Fruit fly (Drosophila melanogaster) whole organism, embryonic: Measurements from ENCODE around the gene CG9550.

Source experiments
- Atf-2 ChIP-seq: fragments of 200-800 bp; sonication (Bioruptor generic); optimal IDR thresholded peaks from 2 replicates; lab custom pipeline; 2016; ENCODE audit warnings: missing biosample characterization, missing genetic modification characterization
- Bdp1 ChIP-seq: fragments of 200-800 bp; sonication (Bioruptor generic); optimal IDR thresholded peaks from 3 replicates; lab custom pipeline; 2016; ENCODE audit warnings: missing biosample characterization, missing genetic modification characterization
- CG10267 ChIP-seq: fragments of 200-800 bp; sonication (Bioruptor generic); optimal IDR thresholded peaks from 2 replicates; lab custom pipeline; 2018; ENCODE audit warnings: missing biosample characterization, mild to moderate bottlenecking, missing genetic modification characterization, moderate library complexity
- CG1233 ChIP-seq: fragments of 200-800 bp; sonication (Bioruptor generic); optimal IDR thresholded peaks from 4 replicates; lab custom pipeline; 2018; ENCODE audit warnings: missing biosample characterization, mild to moderate bottlenecking, missing genetic modification characterization
- CG12391 ChIP-seq: fragments of 200-800 bp; sonication (Bioruptor generic); optimal IDR thresholded peaks from 3 replicates; lab custom pipeline; 2018; ENCODE audit warnings: missing biosample characterization, mild to moderate bottlenecking, missing genetic modification characterization, moderate library complexity
- CG13894 ChIP-seq: fragments of 200-800 bp; sonication (Bioruptor generic); optimal IDR thresholded peaks from 3 replicates; lab custom pipeline; 2018; ENCODE audit warnings: missing biosample characterization, mild to moderate bottlenecking, missing genetic modification characterization, moderate library complexity
- CG14710 ChIP-seq: fragments of 200-800 bp; sonication (Bioruptor generic); optimal IDR thresholded peaks from 3 replicates; lab custom pipeline; 2019; ENCODE audit warnings: missing biosample characterization, mild to moderate bottlenecking, missing genetic modification characterization, moderate library complexity
- CG15696 ChIP-seq: fragments of 200-800 bp; sonication (Bioruptor generic); optimal IDR thresholded peaks from 2 replicates; lab custom pipeline; 2019; ENCODE audit warnings: missing biosample characterization, mild to moderate bottlenecking, missing genetic modification characterization, moderate library complexity
- CG16813 ChIP-seq: fragments of 200-800 bp; sonication (Bioruptor generic); IDR thresholded peaks from 3 replicates; pipeline ENCODE4 v1.3.6; 2022; ENCODE audit warnings: missing biosample characterization, missing genetic modification characterization; ENCODE audit not compliant: partially characterized antibody
- CG17328 ChIP-seq: fragments of 200-800 bp; sonication (Bioruptor generic); IDR thresholded peaks from 2 replicates; pipeline ENCODE4 v1.3.6; 2022; ENCODE audit warnings: missing biosample characterization, missing genetic modification characterization
- CG17361 ChIP-seq: fragments of 200-800 bp; sonication (Bioruptor generic); IDR thresholded peaks from 3 replicates; pipeline ENCODE4 v1.3.6; 2022; ENCODE audit warnings: missing biosample characterization, missing genetic modification characterization
- CG17829 ChIP-seq: fragments of 200-800 bp; optimal IDR thresholded peaks from 2 replicates; lab custom pipeline; 2019; ENCODE audit warnings: missing biosample characterization, mild to moderate bottlenecking, missing genetic modification characterization, moderate library complexity
- CG2120 ChIP-seq: fragments of 200-800 bp; sonication (Bioruptor generic); optimal IDR thresholded peaks from 3 replicates; lab custom pipeline; 2016; ENCODE audit warnings: missing biosample characterization, missing genetic modification characterization
- CG2199 ChIP-seq: fragments of 200-800 bp; sonication (Bioruptor generic); IDR thresholded peaks from 3 replicates; pipeline ENCODE4 v1.3.6; 2022; ENCODE audit warnings: missing biosample characterization, missing genetic modification characterization
- CG2712 ChIP-seq: fragments of 200-800 bp; optimal IDR thresholded peaks from 3 replicates; lab custom pipeline; 2019; ENCODE audit warnings: missing biosample characterization, mild to moderate bottlenecking, missing genetic modification characterization, moderate library complexity
- CG3163 ChIP-seq: fragments of 200-800 bp; sonication (Bioruptor generic); optimal IDR thresholded peaks from 3 replicates; lab custom pipeline; 2016; ENCODE audit warnings: missing biosample characterization, missing genetic modification characterization
- CG32532 ChIP-seq: fragments of 200-800 bp; sonication (Bioruptor generic); IDR thresholded peaks from 2 replicates; pipeline ENCODE4 v1.3.6; 2022; ENCODE audit warnings: missing biosample characterization, missing genetic modification characterization
- CG33213 ChIP-seq: fragments of 200-800 bp; sonication (Bioruptor generic); optimal IDR thresholded peaks from 3 replicates; lab custom pipeline; 2016; ENCODE audit warnings: missing biosample characterization, missing genetic modification characterization
- CG34376 ChIP-seq: fragments of 200-800 bp; sonication (Bioruptor generic); optimal IDR thresholded peaks from 2 replicates; lab custom pipeline; 2018; ENCODE audit warnings: missing biosample characterization, mild to moderate bottlenecking, missing genetic modification characterization
- CG4854 ChIP-seq: fragments of 200-800 bp; sonication (Bioruptor generic); optimal IDR thresholded peaks from 2 replicates; lab custom pipeline; 2016; ENCODE audit warnings: missing biosample characterization, missing genetic modification characterization, inconsistent platforms
- CG9437 ChIP-seq: fragments of 200-800 bp; sonication (Bioruptor generic); optimal IDR thresholded peaks from 2 replicates; lab custom pipeline; 2018; ENCODE audit warnings: missing biosample characterization, mild to moderate bottlenecking, missing genetic modification characterization
- CoRest ChIP-seq: fragments of 200-800 bp; sonication (Bioruptor generic); optimal IDR thresholded peaks from 3 replicates; lab custom pipeline; 2018; ENCODE audit warnings: missing biosample characterization, mild to moderate bottlenecking, missing genetic modification characterization, moderate library complexity
- D19A ChIP-seq: fragments of 200-800 bp; optimal IDR thresholded peaks from 3 replicates; lab custom pipeline; 2019; ENCODE audit warnings: missing biosample characterization, mild to moderate bottlenecking, missing genetic modification characterization, moderate library complexity
- Doc3 ChIP-seq: fragments of 200-800 bp; sonication (Bioruptor generic); IDR thresholded peaks from 3 replicates; pipeline ENCODE4 v1.3.6; 2022; ENCODE audit warnings: missing biosample characterization, missing genetic modification characterization; ENCODE audit not compliant: partially characterized antibody
- Ets65A ChIP-seq: fragments of 200-800 bp; sonication (Bioruptor generic); peaks from one replicate; lab custom pipeline; 2016; ENCODE audit warnings: missing biosample characterization, missing genetic modification characterization
- Ets97D ChIP-seq: fragments of 200-800 bp; sonication (Bioruptor generic); optimal IDR thresholded peaks from 3 replicates; lab custom pipeline; 2016; ENCODE audit warnings: missing biosample characterization, missing genetic modification characterization
- Fer1 ChIP-seq: fragments of 200-800 bp; sonication (Bioruptor generic); optimal IDR thresholded peaks from 2 replicates; lab custom pipeline; 2017; ENCODE audit warnings: missing biosample characterization, mild to moderate bottlenecking, missing genetic modification characterization
- Hmr ChIP-seq: fragments of 200-800 bp; sonication (Bioruptor generic); optimal IDR thresholded peaks from 3 replicates; lab custom pipeline; 2017; ENCODE audit warnings: mild to moderate bottlenecking, missing biosample characterization, missing genetic modification reagents, missing genetic modification characterization
- Hsf ChIP-seq: fragments of 200-800 bp; sonication (Bioruptor generic); optimal IDR thresholded peaks from 3 replicates; lab custom pipeline; 2016; ENCODE audit warnings: missing biosample characterization, missing genetic modification characterization
- Jarid2 ChIP-seq: fragments of 200-800 bp; sonication (Bioruptor generic); optimal IDR thresholded peaks from 3 replicates; lab custom pipeline; 2017; ENCODE audit warnings: mild to moderate bottlenecking, missing biosample characterization, missing genetic modification reagents, missing genetic modification characterization
- Lhr ChIP-seq: fragments of 200-800 bp; sonication (Bioruptor generic); optimal IDR thresholded peaks from 3 replicates; lab custom pipeline; 2017; ENCODE audit warnings: mild to moderate bottlenecking, missing biosample characterization, missing genetic modification reagents, missing genetic modification characterization
- Mad ChIP-seq: fragments of 200-800 bp; sonication (Bioruptor generic); optimal IDR thresholded peaks from 2 replicates; lab custom pipeline; 2016; ENCODE audit warnings: missing biosample characterization, missing genetic modification characterization
- Mes4 ChIP-seq: fragments of 200-800 bp; sonication (Bioruptor generic); optimal IDR thresholded peaks from 2 replicates; lab custom pipeline; 2016; ENCODE audit warnings: missing biosample characterization, missing genetic modification characterization
- Nf-YA ChIP-seq: fragments of 200-800 bp; sonication (Bioruptor generic); IDR thresholded peaks from 2 replicates; pipeline ENCODE4 v1.3.6; 2022; ENCODE audit warnings: missing biosample characterization, missing genetic modification characterization
- Nf-YC ChIP-seq: fragments of 200-800 bp; optimal IDR thresholded peaks from 3 replicates; lab custom pipeline; 2019; ENCODE audit warnings: missing biosample characterization, mild to moderate bottlenecking, missing genetic modification characterization, moderate library complexity
- Sox102F ChIP-seq: fragments of 200-800 bp; sonication (Bioruptor generic); optimal IDR thresholded peaks from 2 replicates; lab custom pipeline; 2018; ENCODE audit warnings: missing biosample characterization, mild to moderate bottlenecking, missing genetic modification characterization, moderate library complexity
- Stat92E ChIP-seq, 3 experiments: fragments of >200 bp in 2 of 3; fragments of 200-800 bp in 1 of 3; sonication (Bioruptor generic) in 1 of 3; optimal IDR thresholded peaks; 2 replicates each; lab custom pipeline; 2017 to 2019; ENCODE audit warnings: missing biosample characterization in 3 of 3, missing genetic modification characterization in 3 of 3, mild to moderate bottlenecking in 1 of 3, moderate library complexity in 1 of 3
- Tbp ChIP-seq: fragments of >200 bp; optimal IDR thresholded peaks from 2 replicates; lab custom pipeline; 2018; ENCODE audit warnings: missing biosample characterization, missing genetic modification characterization
- Xbp1 ChIP-seq: fragments of 200-800 bp; sonication (Bioruptor generic); optimal IDR thresholded peaks from 3 replicates; lab custom pipeline; 2016; ENCODE audit warnings: missing biosample characterization, mild to moderate bottlenecking, missing genetic modification characterization
- amos ChIP-seq: fragments of 200-800 bp; sonication (Bioruptor generic); IDR thresholded peaks from 2 replicates; pipeline ENCODE4 v1.3.6; 2022; ENCODE audit warnings: missing biosample characterization, missing genetic modification characterization; ENCODE audit not compliant: partially characterized antibody
- ash1 ChIP-seq: fragments of 200-800 bp; sonication (Bioruptor generic); optimal IDR thresholded peaks from 2 replicates; lab custom pipeline; 2018; ENCODE audit warnings: missing biosample characterization, mild to moderate bottlenecking, missing genetic modification characterization
- bbx ChIP-seq: fragments of 200-800 bp; sonication (Bioruptor generic); IDR thresholded peaks from 2 replicates; pipeline ENCODE4 v1.3.6; 2022; ENCODE audit warnings: missing biosample characterization, missing genetic modification characterization; ENCODE audit not compliant: partially characterized antibody
- bcd ChIP-seq: fragments of 200-800 bp; sonication (Bioruptor generic); optimal IDR thresholded peaks from 2 replicates; lab custom pipeline; 2017; ENCODE audit warnings: missing biosample characterization, mild to moderate bottlenecking, missing genetic modification characterization
- eve ChIP-seq, 2 experiments: fragments of >200 bp; optimal IDR thresholded peaks; 2 replicates each; lab custom pipeline; 2017; ENCODE audit warnings: missing biosample characterization in 2 of 2, missing genetic modification characterization in 2 of 2
- grau ChIP-seq: fragments of 200-800 bp; optimal IDR thresholded peaks from 3 replicates; lab custom pipeline; 2019; ENCODE audit warnings: missing biosample characterization, mild to moderate bottlenecking, missing genetic modification characterization, moderate library complexity
- gro ChIP-seq: fragments of 200-800 bp; sonication (Bioruptor generic); optimal IDR thresholded peaks from 2 replicates; lab custom pipeline; 2016; ENCODE audit warnings: missing biosample characterization, missing genetic modification characterization
- h ChIP-seq: fragments of >200 bp; optimal IDR thresholded peaks from 2 replicates; lab custom pipeline; 2017
- oc ChIP-seq: fragments of 200-800 bp; sonication (Bioruptor generic); optimal IDR thresholded peaks from 2 replicates; lab custom pipeline; 2018; ENCODE audit warnings: missing biosample characterization, mild to moderate bottlenecking, missing genetic modification characterization, moderate library complexity
- onecut ChIP-seq: fragments of 200-800 bp; sonication (Bioruptor generic); IDR thresholded peaks from 2 replicates; pipeline ENCODE4 v1.3.6; 2022; ENCODE audit warnings: missing biosample characterization, missing genetic modification characterization
- sisA ChIP-seq: fragments of 200-800 bp; sonication (Bioruptor generic); IDR thresholded peaks from 2 replicates; pipeline ENCODE4 v1.3.6; 2022; ENCODE audit warnings: missing biosample characterization, missing genetic modification characterization
- vvl ChIP-seq: fragments of 200-800 bp; sonication (Bioruptor generic); IDR thresholded peaks from 2 replicates; pipeline ENCODE4 v1.3.6; 2022; ENCODE audit warnings: missing biosample characterization, missing genetic modification characterization

CG9550 gene

dm6 chr2L:6526996-6527395 is 30.1 kb downstream of the CG9550 start (continued):
- TF ChIP-seq Doc3 (no peak), CG16813 (GFP tag; lab: Robert Waterston, UW) (peak; percentile 56; the same call in 2 of the 3 replicates), Mad (GFP tag; lab: Kevin White, UChicago) (peak; percentile 7), Ets97D (GFP tag; lab: Kevin White, UChicago) (peak; percentile 30), bcd (peak; percentile 30), CG14710 (tag; lab: Kevin White, UChicago) (peak; percentile 35), CG9437 (GFP tag; lab: Kevin White, UChicago) (peak; percentile 49), Hmr (GFP tag; lab: Kevin White, UChicago) (peak; percentile 8), CG4854 (peak; percentile 32), CG2712 (tag; lab: Kevin White, UChicago) (peak; percentile 26), Nf-YA (GFP tag; lab: Robert Waterston, UW) (no peak), CG1233 (GFP tag; lab: Kevin White, UChicago) (no peak), ash1 (GFP tag; lab: Kevin White, UChicago) (no peak), eve (GFP tag; optimal IDR thresholded peaks at IDR 0.05; lab: Kevin White, UChicago) (no peak), Bdp1 (GFP tag; lab: Kevin White, UChicago) (no peak), vvl (GFP tag; lab: Robert Waterston, UW) (peak; percentile 89), sisA (GFP tag; lab: Robert Waterston, UW) (no peak), gro (peak; percentile 47), Fer1 (GFP tag; lab: Kevin White, UChicago) (peak; percentile 4), CG17361 (GFP tag; lab: Robert Waterston, UW) (peak; percentile 28; the same call in 1 of the 3 replicates), Jarid2 (no peak), CG17829 (tag; lab: Kevin White, UChicago) (peak; percentile 51), grau (tag; lab: Kevin White, UChicago) (peak; percentile 20), CG17328 (GFP tag; lab: Robert Waterston, UW) (no peak), CG2199 (peak; percentile 91), CG2120 (no peak), CG32532 (GFP tag; lab: Robert Waterston, UW) (peak; percentile 39), bbx (peak; percentile 60; the same call in 1 of the 2 replicates), CG3163 (no peak), Atf-2 (GFP tag; lab: Kevin White, UChicago) (no peak), CG12391 (tag; lab: Kevin White, UChicago) (no peak), CG34376 (GFP tag; lab: Kevin White, UChicago) (no peak), amos (GFP tag; lab: Robert Waterston, UW) (peak; percentile 80), CG10267 (peak; percentile 46), D19A (peak; percentile 86), Mes4 (GFP tag; lab: Kevin White, UChicago) (no peak), Nf-YC (peak; percentile 0), Tbp (GFP tag; lab: Kevin White, UChicago) (no peak), Hsf (peak; percentile 17), h (lab: Kevin White, UChicago) (no peak), oc (tag; lab: Kevin White, UChicago) (no peak), Stat92E (GFP tag; optimal IDR thresholded peaks at IDR 0.05; lab: Kevin White, UChicago) (peak in 1 of 3 experiments; percentile 22), CG13894 (tag; lab: Kevin White, UChicago) (peak; percentile 12), CG33213 (GFP tag; lab: Kevin White, UChicago) (peak; percentile 44), onecut (GFP tag; lab: Robert Waterston, UW) (no peak), CoRest (peak; percentile 4), CG15696 (tag; lab: Kevin White, UChicago) (peak; percentile 31), Lhr (GFP tag; lab: Kevin White, UChicago) (peak; percentile 71), Xbp1 (GFP tag; lab: Kevin White, UChicago) (peak; percentile 42), Ets65A (GFP tag; lab: Kevin White, UChicago) (peak; percentile 85), Sox102F (GFP tag; lab: Kevin White, UChicago) (no peak)
